Worm (Caenorhabditis elegans) whole organism, midembryonic: ENCODE data around the gene idhb-1.

Experiments used
- T22C8.4 ChIP-seq: fragments of 200-800 bp; sonication (Bioruptor generic); IDR thresholded peaks from 2 replicates; pipeline ENCODE4 v1.3.6; 2022; ENCODE audit warnings: missing genetic modification characterization, missing compliant biosample characterization
- cog-1 ChIP-seq: sonication (generic microtip); optimal IDR thresholded peaks from 2 replicates; lab custom pipeline; 2016; ENCODE audit warnings: missing genetic modification characterization, missing compliant biosample characterization
- flt-1 ChIP-seq: fragments of 200-800 bp; sonication (Bioruptor generic); IDR thresholded peaks from 2 replicates; pipeline ENCODE4 v1.3.6; 2022; ENCODE audit warnings: missing genetic modification characterization, missing compliant biosample characterization
- klf-2 ChIP-seq: fragments of 200-800 bp; sonication (Bioruptor generic); conservative IDR thresholded peaks from 2 replicates; pipeline ENCODE4 v1.3.6; 2022; ENCODE audit warnings: missing genetic modification reagents, missing genetic modification characterization, missing compliant biosample characterization
- med-1 ChIP-seq: sonication (generic microtip); optimal IDR thresholded peaks from 2 replicates; lab custom pipeline; 2017; ENCODE audit warnings: missing genetic modification characterization, mild to moderate bottlenecking, missing compliant biosample characterization, antibody characterized with exemption, missing genetic modification reagents; ENCODE audit not compliant: insufficient read depth
- ref-1 ChIP-seq: fragments of 200-800 bp; sonication (Bioruptor generic); conservative IDR thresholded peaks from 2 replicates; pipeline ENCODE4 v1.3.6; 2022; ENCODE audit warnings: missing genetic modification reagents, missing genetic modification characterization, missing compliant biosample characterization
- tab-1 ChIP-seq: fragments of 200-800 bp; sonication (Bioruptor generic); IDR thresholded peaks from 2 replicates; pipeline ENCODE4 v1.3.6; 2022; ENCODE audit warnings: missing genetic modification characterization, missing compliant biosample characterization
- ztf-23 ChIP-seq: fragments of 200-800 bp; sonication (Bioruptor generic); IDR thresholded peaks from 2 replicates; pipeline ENCODE4 v1.3.6; 2022; ENCODE audit warnings: missing genetic modification reagents, missing genetic modification characterization, missing compliant biosample characterization
- ztf-29 ChIP-seq: fragments of 200-800 bp; sonication (Bioruptor generic); IDR thresholded peaks from 2 replicates; pipeline ENCODE4 v1.3.6; 2022; ENCODE audit warnings: missing genetic modification reagents, missing genetic modification characterization, missing compliant biosample characterization

The idhb-1 gene

ce11 chrX:14180151-14180550 lies 6.3 kb upstream of the idhb-1 start, which contains the start of gene C37E2.3:
Gene C37E2.3, plus strand, starts transcription at chrX:14180451.
- no peak for TF ChIP-seq flt-1
- TF ChIP-seq T22C8.4 (GFP tag; lab: Robert Waterston, UW) = no peak
- no peak for TF ChIP-seq klf-2 (GFP tag; lab: Robert Waterston, UW)
- TF ChIP-seq ztf-23 (GFP tag; lab: Robert Waterston, UW) = no peak
- TF ChIP-seq med-1 (GFP tag; lab: Kevin White, UChicago) = no peak
- no peak for TF ChIP-seq ztf-29 (GFP tag; lab: Robert Waterston, UW)
- TF ChIP-seq ref-1 (GFP tag; lab: Robert Waterston, UW) = no peak
- no peak for TF ChIP-seq cog-1 (tag; lab: Kevin White, UChicago)
- TF ChIP-seq tab-1 = no peak

- TF ChIP-seq ref-1 (GFP tag; lab: Robert Waterston, UW) (no peak), klf-2 (GFP tag; lab: Robert Waterston, UW) (no peak), med-1 (GFP tag; lab: Kevin White, UChicago) (no peak), ztf-23 (GFP tag; lab: Robert Waterston, UW) (no peak), tab-1 (no peak), T22C8.4 (GFP tag; lab: Robert Waterston, UW) (no peak), ztf-29 (GFP tag; lab: Robert Waterston, UW) (no peak), flt-1 (no peak)
Measured at ce11 chrX:14179488-14179887, 5.6 kb upstream of the idhb-1 start.

- no peak for TF ChIP-seq flt-1
- TF ChIP-seq tab-1 = no peak
Measured at ce11 chrX:14178688-14179087, 4.8 kb upstream of the idhb-1 start, which contains the start of gene C37E2.10. Gene C37E2.10, plus strand, starts transcription at chrX:14178988.

- TF ChIP-seq T22C8.4 (GFP tag; lab: Robert Waterston, UW) (no peak), flt-1 (no peak), ztf-23 (GFP tag; lab: Robert Waterston, UW) (no peak), klf-2 (GFP tag; lab: Robert Waterston, UW) (no peak), ztf-29 (GFP tag; lab: Robert Waterston, UW) (no peak)
Measured at ce11 chrX:14175740-14176139, 1.9 kb upstream of the idhb-1 start, which contains the start of gene C37E2.2. Gene C37E2.2, plus strand, starts transcription at chrX:14176040.

ce11 chrX:14169569-14170031 lies 4.3 kb downstream of the idhb-1 start, which contains the start of gene sym-4:
Gene sym-4, minus strand, starts transcription at chrX:14169619.
- TF ChIP-seq ztf-23 (GFP tag; lab: Robert Waterston, UW) = 0 out of 2 replicates have a peak, but pooled peaks have one; percentile 38
- TF ChIP-seq cog-1 (tag; lab: Kevin White, UChicago) = peak; percentile 65
- TF ChIP-seq klf-2 (GFP tag; lab: Robert Waterston, UW) = no peak
- no peak for TF ChIP-seq med-1 (GFP tag; lab: Kevin White, UChicago)
- no peak for TF ChIP-seq ref-1 (GFP tag; lab: Robert Waterston, UW)
- no peak for TF ChIP-seq T22C8.4 (GFP tag; lab: Robert Waterston, UW)
- no peak for TF ChIP-seq tab-1
- TF ChIP-seq ztf-29 (GFP tag; lab: Robert Waterston, UW) = no peak
- TF ChIP-seq flt-1 = 0 out of 2 replicates have a peak, but pooled peaks have one; percentile 37

- no peak for TF ChIP-seq klf-2 (GFP tag; lab: Robert Waterston, UW)
- no peak for TF ChIP-seq ref-1 (GFP tag; lab: Robert Waterston, UW)
- no peak for TF ChIP-seq med-1 (GFP tag; lab: Kevin White, UChicago)
- TF ChIP-seq ztf-29 (GFP tag; lab: Robert Waterston, UW) = no peak
- TF ChIP-seq ztf-23 (GFP tag; lab: Robert Waterston, UW) = no peak
- no peak for TF ChIP-seq flt-1
- TF ChIP-seq T22C8.4 (GFP tag; lab: Robert Waterston, UW) = no peak
- TF ChIP-seq tab-1 = no peak
- no peak for TF ChIP-seq cog-1 (tag; lab: Kevin White, UChicago)
Measured at ce11 chrX:14165156-14165555, 8.7 kb downstream of the idhb-1 start.

ce11 chrX:14164234-14164633 lies 9.6 kb downstream of the idhb-1 start, which contains the start of gene vha-20:
Gene vha-20, minus strand, starts transcription at chrX:14164506.
- TF ChIP-seq cog-1 (tag; lab: Kevin White, UChicago) = no peak
- no peak for TF ChIP-seq T22C8.4 (GFP tag; lab: Robert Waterston, UW)
- no peak for TF ChIP-seq tab-1
- TF ChIP-seq med-1 (GFP tag; lab: Kevin White, UChicago) = no peak
- no peak for TF ChIP-seq ref-1 (GFP tag; lab: Robert Waterston, UW)
- TF ChIP-seq ztf-23 (GFP tag; lab: Robert Waterston, UW) = no peak
- TF ChIP-seq ztf-29 (GFP tag; lab: Robert Waterston, UW) = no peak
- no peak for TF ChIP-seq klf-2 (GFP tag; lab: Robert Waterston, UW)
- TF ChIP-seq flt-1 = no peak

- TF ChIP-seq ztf-23 (GFP tag; lab: Robert Waterston, UW) (no peak), cog-1 (tag; lab: Kevin White, UChicago) (no peak), flt-1 (no peak), T22C8.4 (GFP tag; lab: Robert Waterston, UW) (no peak)
Measured at ce11 chrX:14161684-14162347, 12.0 kb downstream of the idhb-1 start, which contains the start of gene lgc-25. Gene lgc-25, minus strand, starts transcription at chrX:14161734.

- TF ChIP-seq klf-2 (GFP tag; lab: Robert Waterston, UW) (no peak), ref-1 (GFP tag; lab: Robert Waterston, UW) (no peak), ztf-29 (GFP tag; lab: Robert Waterston, UW) (no peak), cog-1 (tag; lab: Kevin White, UChicago) (no peak), flt-1 (no peak), med-1 (GFP tag; lab: Kevin White, UChicago) (no peak), T22C8.4 (GFP tag; lab: Robert Waterston, UW) (no peak), ztf-23 (GFP tag; lab: Robert Waterston, UW) (no peak)
Measured at ce11 chrX:14156913-14157312, 16.9 kb downstream of the idhb-1 start, which contains the start of gene ceh-90. Gene ceh-90, minus strand, starts transcription at chrX:14157013.
